Fruit fly (Drosophila melanogaster): ENCODE measurements around the gene Pep.

Gene Pep

dm6 chr3L:17647543-17647942 is 2.7 kb upstream of the Pep start:
- no peak for TF ChIP-seq HLH106 (tag; optimal IDR thresholded peaks at IDR 0.05)
- TF ChIP-seq N (GFP tag; optimal IDR thresholded peaks at IDR 0.05), result no peak
- no peak for TF ChIP-seq ey (GFP tag; optimal IDR thresholded peaks at IDR 0.05)
- TF ChIP-seq rgr (GFP tag; optimal IDR thresholded peaks at IDR 0.05), result no peak
- TF ChIP-seq Hr78 (GFP tag; optimal IDR thresholded peaks at IDR 0.05), result no peak
- no peak for TF ChIP-seq foxo (GFP tag; optimal IDR thresholded peaks at IDR 0.05)
- no peak for TF ChIP-seq psq (GFP tag; optimal IDR thresholded peaks at IDR 0.05)
- TF ChIP-seq Vsx2 (GFP tag; optimal IDR thresholded peaks at IDR 0.05; ENCODE audit: partially characterized antibody), result no peak
- no peak for TF ChIP-seq tai (GFP tag; optimal IDR thresholded peaks at IDR 0.05)
- TF ChIP-seq dl (GFP tag; optimal IDR thresholded peaks at IDR 0.05; ENCODE audit: insufficient read depth in 1 of 2, partially characterized antibody in 2 of 2), result no peak
- no peak for TF ChIP-seq br (GFP tag; optimal IDR thresholded peaks at IDR 0.05)
- TF ChIP-seq Jra (GFP tag; optimal IDR thresholded peaks at IDR 0.05), result no peak
- no peak for TF ChIP-seq CG32264 (GFP tag; optimal IDR thresholded peaks at IDR 0.05)
- no peak for TF ChIP-seq fru (GFP tag; optimal IDR thresholded peaks at IDR 0.05)
- TF ChIP-seq Sp1 (GFP tag; optimal IDR thresholded peaks at IDR 0.05), result no peak
- no peak for TF ChIP-seq Hnf4 (GFP tag; optimal IDR thresholded peaks at IDR 0.05)

- TF ChIP-seq CrebA (GFP tag; optimal IDR thresholded peaks at IDR 0.05; ENCODE audit: borderline replicate concordance) (no peak), OdsH (GFP tag; optimal IDR thresholded peaks at IDR 0.05) (no peak), Hnf4 (GFP tag; optimal IDR thresholded peaks at IDR 0.05) (no peak), sage (GFP tag; optimal IDR thresholded peaks at IDR 0.05) (no peak), ey (GFP tag; optimal IDR thresholded peaks at IDR 0.05) (no peak)
Observed at dm6 chr3L:17646637-17647036, 1.8 kb upstream of the Pep start, which contains the start of gene CG43085. CG43085 (minus strand) TSS chr3L:17646737.

- peak; percentile 28 for TF ChIP-seq psq (GFP tag; optimal IDR thresholded peaks at IDR 0.05)
- no peak for TF ChIP-seq dmrt93B (GFP tag; optimal IDR thresholded peaks at IDR 0.05)
- peak; percentile 55 for TF ChIP-seq Vsx2 (GFP tag; optimal IDR thresholded peaks at IDR 0.05; ENCODE audit: partially characterized antibody)
- TF ChIP-seq woc (GFP tag; optimal IDR thresholded peaks at IDR 0.05), result peak; percentile 2
Observed at dm6 chr3L:17643985-17644905, 591 bp downstream of the Pep start.

dm6 chr3L:17642017-17642416 is 2.8 kb downstream of the Pep start:
- TF ChIP-seq Dfd (GFP tag; optimal IDR thresholded peaks at IDR 0.05) (peak; percentile 87), ey (GFP tag; optimal IDR thresholded peaks at IDR 0.05) (no peak)

dm6 chr3L:17638649-17639048 is 6.2 kb downstream of the Pep start:
- TF ChIP-seq dmrt93B (GFP tag; optimal IDR thresholded peaks at IDR 0.05) (no peak), Hr83 (GFP tag; optimal IDR thresholded peaks at IDR 0.05; ENCODE audit: poor library complexity, severe bottlenecking) (no peak), Vsx2 (GFP tag; optimal IDR thresholded peaks at IDR 0.05; ENCODE audit: partially characterized antibody) (no peak), Jra (GFP tag; optimal IDR thresholded peaks at IDR 0.05) (no peak), fru (GFP tag; optimal IDR thresholded peaks at IDR 0.05) (no peak), lola (GFP tag; optimal IDR thresholded peaks at IDR 0.05) (no peak), pan (optimal IDR thresholded peaks at IDR 0.05) (no peak), sage (GFP tag; optimal IDR thresholded peaks at IDR 0.05) (no peak), Myc (optimal IDR thresholded peaks at IDR 0.05) (no peak), GATAd (GFP tag; optimal IDR thresholded peaks at IDR 0.05) (no peak), sv (GFP tag; optimal IDR thresholded peaks at IDR 0.05) (no peak), Rel (GFP tag; optimal IDR thresholded peaks at IDR 0.05) (no peak), Rel (tag; optimal IDR thresholded peaks at IDR 0.05) (no peak), tai (GFP tag; optimal IDR thresholded peaks at IDR 0.05) (no peak), Dfd (GFP tag; optimal IDR thresholded peaks at IDR 0.05) (no peak), Mio (GFP tag; optimal IDR thresholded peaks at IDR 0.05) (no peak), ey (GFP tag; optimal IDR thresholded peaks at IDR 0.05) (no peak), Hnf4 (GFP tag; optimal IDR thresholded peaks at IDR 0.05) (no peak), br (GFP tag; optimal IDR thresholded peaks at IDR 0.05) (no peak)
